Fruit fly (Drosophila melanogaster): Measurements from ENCODE around the gene rept.
A peak's percentile ranks its signal among the peaks of the same experiment; 100 is the strongest.

The rept gene

dm6 chr3L:19292440-19293175 lies 37.5 kb downstream of the rept start, which contains the start of gene Gbs-76A (continued):
- TF ChIP-seq ewg (GFP tag; optimal IDR thresholded peaks at IDR 0.05) (peak; percentile 65), CG9727 (GFP tag; optimal IDR thresholded peaks at IDR 0.05) (peak; percentile 81), esg (GFP tag; conservative IDR thresholded peaks at IDR 0.05) (peak; percentile 59; the same call in 1 of the 2 replicates), cad (GFP tag; optimal IDR thresholded peaks at IDR 0.05) (no peak), CG7745 (tag; optimal IDR thresholded peaks at IDR 0.05) (no peak), tgo (GFP tag; IDR thresholded peaks at IDR 0.05) (peak; percentile 79), shn (GFP tag; optimal IDR thresholded peaks at IDR 0.05) (no peak), CG16863 (GFP tag; optimal IDR thresholded peaks at IDR 0.05) (no peak), CG34422 (GFP tag; IDR thresholded peaks at IDR 0.05) (peak; percentile 81), Gug (GFP tag; IDR thresholded peaks at IDR 0.05) (no peak), Oli (tag; optimal IDR thresholded peaks at IDR 0.05) (peak; percentile 84), CG3838 (GFP tag; optimal IDR thresholded peaks at IDR 0.05) (no peak), Lim3 (GFP tag; IDR thresholded peaks at IDR 0.05) (no peak), CG13287 (GFP tag; IDR thresholded peaks at IDR 0.05; ENCODE audit: partially characterized antibody) (peak; percentile 67), CG9215 (GFP tag; IDR thresholded peaks at IDR 0.05) (peak; percentile 70), Lhr (GFP tag; optimal IDR thresholded peaks at IDR 0.05) (peak; percentile 28), kni (GFP tag; optimal IDR thresholded peaks at IDR 0.05) (no peak), lbe (GFP tag; optimal IDR thresholded peaks at IDR 0.05) (peak; percentile 73), Myb (GFP tag; optimal IDR thresholded peaks at IDR 0.05) (no peak), aop (GFP tag; IDR thresholded peaks at IDR 0.05) (no peak), CG4328 (GFP tag; optimal IDR thresholded peaks at IDR 0.05) (peak; percentile 85), E2f2 (GFP tag; IDR thresholded peaks at IDR 0.05) (peak; percentile 67; the same call in 1 of the 2 replicates), CG10274 (GFP tag; optimal IDR thresholded peaks at IDR 0.05) (no peak), CG13123 (GFP tag; optimal IDR thresholded peaks at IDR 0.05) (peak; percentile 29), zen2 (GFP tag; IDR thresholded peaks at IDR 0.05; ENCODE audit: partially characterized antibody) (no peak), CG13624 (GFP tag; optimal IDR thresholded peaks at IDR 0.05) (no peak), CG30431 (GFP tag; optimal IDR thresholded peaks at IDR 0.05) (peak; percentile 45), her (GFP tag; optimal IDR thresholded peaks at IDR 0.05) (no peak), kah (GFP tag; optimal IDR thresholded peaks at IDR 0.05) (peak; percentile 74), luna (GFP tag; optimal IDR thresholded peaks at IDR 0.05) (no peak), Dfd (GFP tag; optimal IDR thresholded peaks at IDR 0.05) (no peak), CG8924 (tag; optimal IDR thresholded peaks at IDR 0.05) (peak; percentile 88), ssp (GFP tag; IDR thresholded peaks at IDR 0.05) (peak; percentile 56), CG12071 (GFP tag; optimal IDR thresholded peaks at IDR 0.05) (no peak), ems (GFP tag; optimal IDR thresholded peaks at IDR 0.05) (no peak), Ets97D (GFP tag; optimal IDR thresholded peaks at IDR 0.05) (no peak), CHES-1-like (GFP tag; optimal IDR thresholded peaks at IDR 0.05) (no peak), ttk (GFP tag; IDR thresholded peaks at IDR 0.05) (peak; percentile 27; the same call in 1 of the 2 replicates), CG7987 (GFP tag; optimal IDR thresholded peaks at IDR 0.05) (peak; percentile 24), HmgZ (tag; optimal IDR thresholded peaks at IDR 0.05) (peak; percentile 47), Elba2 (GFP tag; optimal IDR thresholded peaks at IDR 0.05) (no peak), gt (GFP tag; IDR thresholded peaks at IDR 0.05) (no peak), CG15696 (tag; optimal IDR thresholded peaks at IDR 0.05) (peak; percentile 64), E2f1 (GFP tag; IDR thresholded peaks at IDR 0.05) (peak; percentile 53), Lpt (GFP tag; optimal IDR thresholded peaks at IDR 0.05) (no peak), ara (GFP tag; IDR thresholded peaks at IDR 0.05) (peak; percentile 73; the same call in 1 of the 2 replicates), MBD-R2 (GFP tag; IDR thresholded peaks at IDR 0.05) (peak; percentile 39), pho (GFP tag; optimal IDR thresholded peaks at IDR 0.05) (peak; percentile 50), Dp (GFP tag; optimal IDR thresholded peaks at IDR 0.05) (no peak), Ssrp (tag; optimal IDR thresholded peaks at IDR 0.05) (peak; percentile 83)

Data from whole organism, embryonic.